Worm (Caenorhabditis elegans): Measurements from ENCODE around the gene F59E11.7.

The F59E11.7 gene

ce11 chrV:9018871-9019270, 28.8 kb downstream of the F59E11.7 start (continued):
- TF ChIP-seq C08G9.2 (tag; optimal IDR thresholded peaks at IDR 0.05): no peak
- no peak for TF ChIP-seq unc-55 (GFP tag; optimal IDR thresholded peaks at IDR 0.05)
- no peak for TF ChIP-seq elt-2 (tag; optimal IDR thresholded peaks at IDR 0.05)
- TF ChIP-seq syd-9 (tag; optimal IDR thresholded peaks at IDR 0.05): no peak

ce11 chrV:9022078-9022477, 32.0 kb downstream of the F59E11.7 start, which contains the start of gene oac-41:
oac-41 (minus strand) TSS chrV:9022178.
- TF ChIP-seq C38D4.7 (GFP tag; optimal IDR thresholded peaks at IDR 0.05) (no peak), sdc-2 (tag; optimal IDR thresholded peaks at IDR 0.05) (no peak), ceh-14 (tag; optimal IDR thresholded peaks at IDR 0.05) (no peak), pros-1 (tag; optimal IDR thresholded peaks at IDR 0.05) (no peak), ceh-9 (tag; optimal IDR thresholded peaks at IDR 0.05) (no peak), fkh-10 (GFP tag; optimal IDR thresholded peaks at IDR 0.05) (no peak), Y22D7AL.16 (tag; optimal IDR thresholded peaks at IDR 0.05) (no peak), K02D7.2 (tag; optimal IDR thresholded peaks at IDR 0.05) (no peak), ttx-3 (tag; optimal IDR thresholded peaks at IDR 0.05) (no peak), nhr-232 (tag; optimal IDR thresholded peaks at IDR 0.05) (no peak), tbx-2 (tag; optimal IDR thresholded peaks at IDR 0.05) (no peak), pag-3 (tag; optimal IDR thresholded peaks at IDR 0.05; ENCODE audit: borderline replicate concordance) (no peak), ztf-16 (tag; optimal IDR thresholded peaks at IDR 0.05) (no peak), syd-9 (tag; optimal IDR thresholded peaks at IDR 0.05) (no peak), nfya-1 (tag; optimal IDR thresholded peaks at IDR 0.05) (no peak), ceh-31 (tag; optimal IDR thresholded peaks at IDR 0.05) (no peak), ceh-18 (tag; optimal IDR thresholded peaks at IDR 0.05) (no peak), unc-86 (tag; optimal IDR thresholded peaks at IDR 0.05) (no peak), zip-5 (tag; optimal IDR thresholded peaks at IDR 0.05) (no peak)

- TF ChIP-seq lim-6 (tag; optimal IDR thresholded peaks at IDR 0.05) (no peak), hlh-13 (GFP tag; optimal IDR thresholded peaks at IDR 0.05) (no peak), sox-4 (tag; optimal IDR thresholded peaks at IDR 0.05) (no peak), hlh-8 (tag; optimal IDR thresholded peaks at IDR 0.05) (no peak), sox-2 (GFP tag; IDR thresholded peaks at IDR 0.05) (no peak), che-1 (tag; optimal IDR thresholded peaks at IDR 0.05) (no peak), C08G9.2 (tag; optimal IDR thresholded peaks at IDR 0.05) (no peak), ceh-22 (tag; optimal IDR thresholded peaks at IDR 0.05) (no peak), tbx-2 (tag; optimal IDR thresholded peaks at IDR 0.05) (no peak), elt-4 (tag; optimal IDR thresholded peaks at IDR 0.05) (no peak), ceh-48 (tag; optimal IDR thresholded peaks at IDR 0.05) (no peak), ceh-19 (GFP tag; optimal IDR thresholded peaks at IDR 0.05) (no peak)
These were observed 34.7 kb downstream of the F59E11.7 start, which contains the start of gene bus-1 for ce11 chrV:9024713-9025112. bus-1 (minus strand) TSS chrV:9024813.

- TF ChIP-seq rnt-1 (tag; optimal IDR thresholded peaks at IDR 0.05) (no peak), C38D4.7 (GFP tag; optimal IDR thresholded peaks at IDR 0.05) (no peak), ceh-2 (tag; optimal IDR thresholded peaks at IDR 0.05) (no peak), ceh-6 (GFP tag; optimal IDR thresholded peaks at IDR 0.05) (no peak), pax-1 (tag; optimal IDR thresholded peaks at IDR 0.05) (no peak), fax-1 (tag; optimal IDR thresholded peaks at IDR 0.05) (no peak), zip-5 (tag; optimal IDR thresholded peaks at IDR 0.05) (no peak), C08G9.2 (tag; optimal IDR thresholded peaks at IDR 0.05) (no peak), fkh-6 (tag; optimal IDR thresholded peaks at IDR 0.05) (no peak), pqm-1 (tag; optimal IDR thresholded peaks at IDR 0.05) (no peak), ceh-19 (GFP tag; optimal IDR thresholded peaks at IDR 0.05) (no peak), unc-86 (tag; optimal IDR thresholded peaks at IDR 0.05) (no peak), nhr-11 (tag; optimal IDR thresholded peaks at IDR 0.05) (no peak), madf-2 (tag; optimal IDR thresholded peaks at IDR 0.05) (no peak), ceh-14 (tag; optimal IDR thresholded peaks at IDR 0.05) (no peak), hlh-15 (tag; optimal IDR thresholded peaks at IDR 0.05) (no peak)
These were observed 40.2 kb downstream of the F59E11.7 start, which contains the start of gene C25E10.5 for ce11 chrV:9030248-9030647. C25E10.5 (plus strand) TSS chrV:9030548.
